Worm (Caenorhabditis elegans) whole organism, late embryonic: ENCODE results near the gene nlp-41.

Experiments
- F13H6.1 ChIP-seq: sonication (generic microtip); optimal IDR thresholded peaks from 2 replicates; lab custom pipeline; 2016; ENCODE audit warnings: missing genetic modification characterization, missing compliant biosample characterization
- K02D7.2 ChIP-seq: sonication (generic microtip); optimal IDR thresholded peaks from 2 replicates; lab custom pipeline; 2017; ENCODE audit warnings: mild to moderate bottlenecking, missing genetic modification characterization, missing compliant biosample characterization
- fkh-10 ChIP-seq: fragments of 150-350 bp; optimal IDR thresholded peaks from 2 replicates; lab custom pipeline; 2014; ENCODE audit warnings: missing biosample characterization, missing genetic modification reagents, missing genetic modification characterization
- nfya-1 ChIP-seq: sonication (generic microtip); optimal IDR thresholded peaks from 2 replicates; lab custom pipeline; 2017; ENCODE audit warnings: missing genetic modification characterization, mild to moderate bottlenecking, missing compliant biosample characterization, antibody characterized with exemption, moderate library complexity
- nhr-11 ChIP-seq: fragments of 150-350 bp; optimal IDR thresholded peaks from 2 replicates; lab custom pipeline; 2014; ENCODE audit warnings: missing biosample characterization, missing genetic modification characterization
- npax-4 ChIP-seq: sonication (generic microtip); optimal IDR thresholded peaks from 2 replicates; lab custom pipeline; 2016; ENCODE audit warnings: missing genetic modification characterization, missing compliant biosample characterization
- pha-4 ChIP-seq: fragments of 150-350 bp; optimal IDR thresholded peaks from 2 replicates; lab custom pipeline; 2018; ENCODE audit warnings: missing biosample characterization, missing genetic modification reagents, missing genetic modification characterization
- pros-1 ChIP-seq: fragments of 150-350 bp; optimal IDR thresholded peaks from 2 replicates; lab custom pipeline; 2014; ENCODE audit warnings: missing biosample characterization, missing genetic modification reagents, missing genetic modification characterization
- rnt-1 ChIP-seq: sonication (generic microtip); optimal IDR thresholded peaks from 2 replicates; lab custom pipeline; 2016; ENCODE audit warnings: missing genetic modification characterization, missing compliant biosample characterization
- sox-4 ChIP-seq: sonication (generic microtip); optimal IDR thresholded peaks from 2 replicates; lab custom pipeline; 2017; ENCODE audit warnings: mild to moderate bottlenecking, missing genetic modification characterization, inconsistent platforms, missing compliant biosample characterization

- TF ChIP-seq pha-4 (tag; lab: Kevin White, UChicago) = no peak
- TF ChIP-seq sox-4 (tag; lab: Kevin White, UChicago) = no peak
- TF ChIP-seq nhr-11 (tag; lab: Kevin White, UChicago) = no peak
- TF ChIP-seq pros-1 (tag; lab: Kevin White, UChicago) = no peak
- no peak for TF ChIP-seq npax-4 (tag; lab: Kevin White, UChicago)
- no peak for TF ChIP-seq nfya-1 (tag; lab: Kevin White, UChicago)
- no peak for TF ChIP-seq F13H6.1 (tag; lab: Kevin White, UChicago)
- TF ChIP-seq fkh-10 = no peak
- TF ChIP-seq K02D7.2 = no peak
- no peak for TF ChIP-seq rnt-1 (tag; lab: Kevin White, UChicago)
These were observed 29.8 kb downstream of the nlp-41 start, which contains the start of the genes nspb-8 and nspb-9 for ce11 chrII:14580549-14580948.
